Worm (Caenorhabditis elegans) whole organism, L1 larva: ENCODE results near the gene T04F3.5.

Experiments used
- C16A3.4 ChIP-seq: fragments of 150-350 bp; optimal IDR thresholded peaks from 2 replicates; lab custom pipeline; 2014; ENCODE audit warnings: missing biosample characterization, missing genetic modification characterization
- Y116A8C.19 ChIP-seq: sonication (generic microtip); optimal IDR thresholded peaks from 2 replicates; lab custom pipeline; 2016; ENCODE audit warnings: missing compliant biosample characterization, missing genetic modification characterization, borderline replicate concordance
- aly-2 ChIP-seq: fragments of 150-350 bp; optimal IDR thresholded peaks from 2 replicates; lab custom pipeline; 2014; ENCODE audit warnings: missing biosample characterization, missing genetic modification characterization
- ama-1 ChIP-seq: fragments of 150-350 bp; optimal IDR thresholded peaks from 2 replicates; lab custom pipeline; 2014
- blmp-1 ChIP-seq: fragments of 150-350 bp; optimal IDR thresholded peaks from 2 replicates; lab custom pipeline; 2014; ENCODE audit warnings: missing biosample characterization, missing genetic modification characterization
- ceh-88 ChIP-seq: fragments of 200-800 bp; sonication (Bioruptor generic); IDR thresholded peaks from 2 replicates; pipeline ENCODE4 v1.3.6; 2022; ENCODE audit warnings: missing genetic modification characterization, missing compliant biosample characterization
- dpl-1 ChIP-seq, 3 experiments: fragments of 150-350 bp in 2 of 3; sonication (generic microtip) in 1 of 3; optimal IDR thresholded peaks; 2 replicates each; lab custom pipeline; 2014 to 2017; ENCODE audit warnings: missing biosample characterization in 3 of 3, missing genetic modification characterization in 3 of 3, missing genetic modification reagents in 3 of 3
- dsc-1 ChIP-seq: sonication (generic microtip); optimal IDR thresholded peaks from 2 replicates; lab custom pipeline; 2016; ENCODE audit warnings: mild to moderate bottlenecking, missing genetic modification characterization, missing compliant biosample characterization
- efl-3 ChIP-seq: fragments of 200-800 bp; sonication (Bioruptor generic); optimal IDR thresholded peaks from 2 replicates; lab custom pipeline; 2018; ENCODE audit warnings: mild to moderate bottlenecking, missing genetic modification characterization, missing compliant biosample characterization
- egl-13 ChIP-seq: sonication (generic microtip); optimal IDR thresholded peaks from 2 replicates; lab custom pipeline; 2016; ENCODE audit warnings: missing genotype, missing genetic modification reagents, missing genetic modification characterization, missing compliant biosample characterization
- elt-3 ChIP-seq, 6 experiments: fragments of 150-350 bp in 1 of 6; sonication (generic microtip); optimal IDR thresholded peaks; 2 replicates each; lab custom pipeline; 2017 to 2018; ENCODE audit warnings: missing biosample characterization in 6 of 6, missing genetic modification characterization in 6 of 6, inconsistent platforms in 1 of 6
- ets-5 ChIP-seq: fragments of 200-800 bp; sonication (Bioruptor generic); IDR thresholded peaks from 2 replicates; pipeline ENCODE4 v1.3.6; 2022; ENCODE audit warnings: missing genetic modification characterization, missing compliant biosample characterization
- fkh-10 ChIP-seq: sonication (generic microtip); optimal IDR thresholded peaks from 2 replicates; lab custom pipeline; 2017; ENCODE audit warnings: missing biosample characterization, missing genetic modification reagents, missing genetic modification characterization
- grh-1 ChIP-seq: fragments of 200-800 bp; sonication (Bioruptor generic); IDR thresholded peaks from 2 replicates; pipeline ENCODE4 v1.3.6; 2022; ENCODE audit warnings: missing genetic modification reagents, missing genetic modification characterization, missing compliant biosample characterization
- hlh-4 ChIP-seq: sonication (generic microtip); optimal IDR thresholded peaks from 2 replicates; lab custom pipeline; 2016; ENCODE audit warnings: mild to moderate bottlenecking, missing genetic modification characterization, missing compliant biosample characterization
- hpl-2 ChIP-seq: fragments of 150-350 bp; optimal IDR thresholded peaks from 2 replicates; lab custom pipeline; 2014; ENCODE audit warnings: missing biosample characterization, missing genetic modification reagents, missing genetic modification characterization
- isw-1 ChIP-seq: fragments of 200-800 bp; sonication (Bioruptor generic); IDR thresholded peaks from 2 replicates; pipeline ENCODE4 v1.3.6; 2022; ENCODE audit warnings: missing genetic modification characterization, missing compliant biosample characterization
- lin-14 ChIP-seq: fragments of 200-800 bp; sonication (Bioruptor generic); optimal IDR thresholded peaks from 2 replicates; lab custom pipeline; 2018; ENCODE audit warnings: mild to moderate bottlenecking, missing genetic modification characterization, moderate library complexity, missing compliant biosample characterization
- lsy-2 ChIP-seq, 2 experiments: fragments of 150-350 bp; optimal IDR thresholded peaks; 2 replicates each; lab custom pipeline; 2014; ENCODE audit warnings: missing biosample characterization in 2 of 2, missing genetic modification characterization in 2 of 2
- mab-9 ChIP-seq: fragments of 200-800 bp; sonication (Bioruptor generic); IDR thresholded peaks from 2 replicates; pipeline ENCODE4 v1.3.6; 2022; ENCODE audit warnings: missing genetic modification reagents, missing genetic modification characterization, missing compliant biosample characterization
- mdl-1 ChIP-seq, 2 experiments: fragments of 150-350 bp; optimal IDR thresholded peaks; 2 replicates each; lab custom pipeline; 2014 to 2017; ENCODE audit warnings: missing biosample characterization in 2 of 2, missing genetic modification characterization in 2 of 2, inconsistent platforms in 1 of 2
- mef-2 ChIP-seq: fragments of 150-350 bp; optimal IDR thresholded peaks from 2 replicates; lab custom pipeline; 2014; ENCODE audit warnings: missing biosample characterization, missing genetic modification characterization
- nhr-11 ChIP-seq: fragments of 150-350 bp; optimal IDR thresholded peaks from 2 replicates; lab custom pipeline; 2014; ENCODE audit warnings: missing biosample characterization, missing genetic modification characterization
- nhr-12 ChIP-seq: sonication (generic microtip); optimal IDR thresholded peaks from 2 replicates; lab custom pipeline; 2017; ENCODE audit warnings: missing biosample characterization, missing genetic modification characterization
- nhr-19 ChIP-seq: fragments of 200-800 bp; sonication (Bioruptor generic); conservative IDR thresholded peaks from 2 replicates; pipeline ENCODE4 v1.3.6; 2022; ENCODE audit warnings: missing genetic modification characterization, missing compliant biosample characterization
- nhr-20 ChIP-seq: sonication (generic microtip); optimal IDR thresholded peaks from 2 replicates; lab custom pipeline; 2016; ENCODE audit warnings: mild to moderate bottlenecking, missing genetic modification characterization, missing compliant biosample characterization
- nhr-237 ChIP-seq: fragments of 150-350 bp; optimal IDR thresholded peaks from 2 replicates; lab custom pipeline; 2014; ENCODE audit warnings: missing biosample characterization, missing genetic modification characterization
- nhr-28 ChIP-seq: fragments of 150-350 bp; optimal IDR thresholded peaks from 2 replicates; lab custom pipeline; 2014; ENCODE audit warnings: missing biosample characterization, missing genetic modification characterization
- nhr-71 ChIP-seq: sonication (generic microtip); optimal IDR thresholded peaks from 2 replicates; lab custom pipeline; 2016; ENCODE audit warnings: mild to moderate bottlenecking, missing genetic modification characterization, moderate library complexity, missing compliant biosample characterization
- nhr-84 ChIP-seq: sonication (generic microtip); optimal IDR thresholded peaks from 2 replicates; lab custom pipeline; 2017; ENCODE audit warnings: missing biosample characterization, missing genetic modification characterization
- nhr-85 ChIP-seq: sonication (generic microtip); peaks from one replicate; lab custom pipeline; 2016; ENCODE audit warnings: missing genetic modification characterization, inconsistent platforms, missing compliant biosample characterization
- nhr-90 ChIP-seq: sonication (generic microtip); optimal IDR thresholded peaks from 2 replicates; lab custom pipeline; 2016; ENCODE audit warnings: mild to moderate bottlenecking, missing genetic modification characterization, missing compliant biosample characterization; ENCODE audit not compliant: poor library complexity
- pqm-1 ChIP-seq: sonication (generic microtip); optimal IDR thresholded peaks from 3 replicates; lab custom pipeline; 2017; ENCODE audit warnings: missing biosample characterization, missing genetic modification characterization
- snu-23 ChIP-seq: sonication (generic microtip); optimal IDR thresholded peaks from 2 replicates; lab custom pipeline; 2016; ENCODE audit warnings: missing genetic modification characterization, missing compliant biosample characterization
- tbx-2 ChIP-seq: sonication (generic microtip); optimal IDR thresholded peaks from 2 replicates; lab custom pipeline; 2016; ENCODE audit warnings: missing genetic modification characterization, missing compliant biosample characterization
- unc-130 ChIP-seq: fragments of 150-350 bp; optimal IDR thresholded peaks from 2 replicates; lab custom pipeline; 2017; ENCODE audit warnings: missing biosample characterization, missing genetic modification characterization, inconsistent platforms
- unc-30 ChIP-seq: sonication (generic microtip); optimal IDR thresholded peaks from 2 replicates; lab custom pipeline; 2017; ENCODE audit warnings: missing biosample characterization, missing genetic modification characterization
- unc-62 ChIP-seq: fragments of 150-350 bp; optimal IDR thresholded peaks from 2 replicates; lab custom pipeline; 2014; ENCODE audit warnings: missing biosample characterization, missing genetic modification reagents, missing genetic modification characterization
- unc-86 ChIP-seq: sonication (generic microtip); optimal IDR thresholded peaks from 2 replicates; lab custom pipeline; 2016; ENCODE audit warnings: missing genetic modification characterization, missing compliant biosample characterization
- unc-98 ChIP-seq: fragments of 200-800 bp; sonication (Bioruptor generic); IDR thresholded peaks from 2 replicates; pipeline ENCODE4 v1.3.6; 2022; ENCODE audit warnings: missing genetic modification characterization, missing compliant biosample characterization
- vab-15 ChIP-seq: sonication (generic microtip); optimal IDR thresholded peaks from 2 replicates; lab custom pipeline; 2017; ENCODE audit warnings: missing genotype, mild to moderate bottlenecking, missing genetic modification characterization, missing compliant biosample characterization
- zip-4 ChIP-seq: fragments of 200-800 bp; sonication (Bioruptor generic); optimal IDR thresholded peaks from 2 replicates; lab custom pipeline; 2018; ENCODE audit warnings: mild to moderate bottlenecking, missing genetic modification characterization, moderate library complexity, missing compliant biosample characterization
- ztf-11 ChIP-seq, 2 experiments: sonication (generic microtip); optimal IDR thresholded peaks; 2 replicates each; lab custom pipeline; 2016 to 2017; ENCODE audit warnings: missing genetic modification characterization in 2 of 2, missing biosample characterization in 1 of 2, missing compliant biosample characterization in 1 of 2

T04F3.5 gene

ce11 chrV:11787742-11788238 lies 27.3 kb downstream of the T04F3.5 start, which contains the start of gene F55A11.8:
F55A11.8 (plus strand) TSS chrV:11788188.
- TF ChIP-seq nhr-85, result peak; percentile 23
- no peak for TF ChIP-seq hpl-2 (GFP tag; lab: Kevin White, UChicago)

ce11 chrV:11789474-11789873 lies 29.0 kb downstream of the T04F3.5 start, which contains the start of gene D2023.1:
D2023.1 (plus strand) TSS chrV:11789550.
- TF ChIP-seq pqm-1 (tag; lab: Kevin White, UChicago) (no peak), unc-30 (tag; lab: Kevin White, UChicago) (no peak), nhr-19 (GFP tag; lab: Robert Waterston, UW) (no peak), nhr-12 (no peak)
- TF ChIP-seq, all 84 proteins: peak for 0

DNA sequence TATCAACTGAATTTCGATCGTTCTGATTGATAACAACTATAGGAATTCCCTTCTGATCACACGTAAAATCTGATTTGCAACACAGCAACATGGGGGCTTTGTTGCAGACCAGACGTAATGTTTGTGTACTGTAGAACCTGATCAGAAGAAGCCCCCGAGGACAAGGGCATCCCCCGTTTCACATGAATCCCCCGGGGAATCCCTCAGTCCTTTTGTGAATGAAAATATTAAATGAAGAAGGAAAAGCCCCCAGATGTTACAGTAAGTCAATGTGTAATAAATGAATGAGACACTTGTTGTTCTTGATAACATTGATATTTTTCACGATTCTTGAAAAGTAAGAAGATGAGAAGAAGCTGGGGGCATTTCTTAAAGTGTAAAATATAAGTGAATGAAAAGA lies 33.7 kb downstream of the T04F3.5 start:
- TF ChIP-seq hpl-2 (GFP tag; lab: Kevin White, UChicago) (no peak), aly-2 (tag; lab: Kevin White, UChicago) (no peak), nhr-11 (tag; lab: Kevin White, UChicago) (no peak), ets-5 (GFP tag; lab: Robert Waterston, UW) (no peak), nhr-19 (GFP tag; lab: Robert Waterston, UW) (no peak), grh-1 (GFP tag; lab: Robert Waterston, UW) (no peak), lin-14 (no peak), zip-4 (GFP tag; lab: Kevin White, UChicago) (no peak), dpl-1 (GFP tag; optimal IDR thresholded peaks at IDR 0.05; lab: Kevin White, UChicago) (no peak), vab-15 (tag; lab: Kevin White, UChicago) (no peak), nhr-84 (tag; lab: Kevin White, UChicago) (no peak), unc-86 (tag; lab: Kevin White, UChicago) (no peak), unc-62 (GFP tag; lab: Kevin White, UChicago) (no peak), fkh-10 (GFP tag; lab: Kevin White, UChicago) (no peak), mef-2 (no peak), ztf-11 (tag; optimal IDR thresholded peaks at IDR 0.05; lab: Kevin White, UChicago) (no peak)
- TF ChIP-seq, all 84 proteins: peak for 0

- TF ChIP-seq hlh-4 (tag; lab: Kevin White, UChicago) (no peak), C16A3.4 (peak; percentile 4), efl-3 (GFP tag; lab: Kevin White, UChicago) (no peak), isw-1 (GFP tag; lab: Robert Waterston, UW) (no peak), nhr-85 (peak; percentile 89), nhr-20 (peak; percentile 76), nhr-71 (peak; percentile 68), egl-13 (tag; lab: Kevin White, UChicago) (no peak), aly-2 (tag; lab: Kevin White, UChicago) (no peak), lin-14 (peak; percentile 51), mdl-1 (tag; optimal IDR thresholded peaks at IDR 0.05; lab: Kevin White, UChicago) (peak in 1 of 2 experiments; percentile 29), unc-86 (tag; lab: Kevin White, UChicago) (no peak), ztf-11 (tag; optimal IDR thresholded peaks at IDR 0.05; lab: Kevin White, UChicago) (no peak), nhr-237 (tag; lab: Kevin White, UChicago) (no peak), ama-1 (no peak), lsy-2 (tag; optimal IDR thresholded peaks at IDR 0.05; lab: Kevin White, UChicago) (peak in 1 of 2 experiments; percentile 11), nhr-90 (tag; lab: Kevin White, UChicago) (peak; percentile 43), grh-1 (GFP tag; lab: Robert Waterston, UW) (peak; percentile 64), snu-23 (GFP tag; lab: Kevin White, UChicago) (peak; percentile 32), nhr-28 (tag; lab: Kevin White, UChicago) (no peak), elt-3 (tag; optimal IDR thresholded peaks at IDR 0.05; lab: Kevin White, UChicago) (peak in 2 of 6 experiments; percentile 75 to 87), Y116A8C.19 (tag; lab: Kevin White, UChicago) (no peak), mab-9 (GFP tag; lab: Robert Waterston, UW) (no peak), blmp-1 (tag; lab: Kevin White, UChicago) (peak; percentile 73), dsc-1 (tag; lab: Kevin White, UChicago) (no peak), nhr-19 (GFP tag; lab: Robert Waterston, UW) (peak; percentile 38), unc-130 (tag; lab: Kevin White, UChicago) (no peak), ceh-88 (GFP tag; lab: Robert Waterston, UW) (no peak), vab-15 (tag; lab: Kevin White, UChicago) (no peak), tbx-2 (tag; lab: Kevin White, UChicago) (peak; percentile 13), unc-98 (GFP tag; lab: Robert Waterston, UW) (no peak)
These were observed 34.9 kb downstream of the T04F3.5 start for ce11 chrV:11795352-11795751.
